Worm (Caenorhabditis elegans) whole organism, L2 larva: ENCODE measurements around the gene Y38H6C.9.

ENCODE experiments used
- R02D3.7 ChIP-seq: fragments of 150-350 bp; optimal IDR thresholded peaks from 2 replicates; lab custom pipeline; 2014; ENCODE audit warnings: missing biosample characterization, missing genetic modification characterization
- lsy-2 ChIP-seq, 2 experiments: fragments of 150-350 bp in 1 of 2; sonication (generic microtip) in 1 of 2; optimal IDR thresholded peaks; 2 replicates each; lab custom pipeline; 2014 to 2017; ENCODE audit warnings: missing biosample characterization in 2 of 2, missing genetic modification characterization in 2 of 2
- mab-5 ChIP-seq: fragments of 150-350 bp; optimal IDR thresholded peaks from 2 replicates; lab custom pipeline; 2014; ENCODE audit warnings: missing biosample characterization, missing genetic modification characterization
- nhr-237 ChIP-seq: fragments of 150-350 bp; optimal IDR thresholded peaks from 2 replicates; lab custom pipeline; 2014; ENCODE audit warnings: missing biosample characterization, missing genetic modification characterization

DNA sequence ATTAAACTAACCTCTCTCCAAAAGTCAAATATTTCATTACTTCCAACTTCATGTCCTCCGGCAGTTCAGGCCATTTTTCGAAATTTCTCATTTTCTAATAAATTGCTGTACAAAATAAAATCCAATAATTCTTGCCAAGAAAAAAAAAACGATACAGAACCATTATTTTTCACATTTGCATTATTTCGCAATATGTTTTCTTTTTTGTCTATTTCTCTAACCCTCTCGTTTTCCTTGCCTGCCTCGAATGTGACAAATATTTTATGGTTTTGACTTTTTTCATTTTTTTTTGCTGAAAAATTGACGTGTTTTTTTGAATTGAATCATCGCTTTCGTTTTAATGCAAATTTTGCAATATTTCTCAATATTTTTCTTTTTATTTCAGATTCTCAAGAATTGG lies at the start of gene Y38H6C.9, which contains the start of gene fbxa-150:
- no peak for TF ChIP-seq nhr-237
- TF ChIP-seq R02D3.7 = no peak
- TF ChIP-seq mab-5 (tag; lab: Kevin White, UChicago) = no peak
- no peak for TF ChIP-seq lsy-2 (tag; optimal IDR thresholded peaks at IDR 0.05; lab: Kevin White, UChicago)
